Fruit fly (Drosophila melanogaster): ENCODE measurements around the gene CG42544.

DNA sequence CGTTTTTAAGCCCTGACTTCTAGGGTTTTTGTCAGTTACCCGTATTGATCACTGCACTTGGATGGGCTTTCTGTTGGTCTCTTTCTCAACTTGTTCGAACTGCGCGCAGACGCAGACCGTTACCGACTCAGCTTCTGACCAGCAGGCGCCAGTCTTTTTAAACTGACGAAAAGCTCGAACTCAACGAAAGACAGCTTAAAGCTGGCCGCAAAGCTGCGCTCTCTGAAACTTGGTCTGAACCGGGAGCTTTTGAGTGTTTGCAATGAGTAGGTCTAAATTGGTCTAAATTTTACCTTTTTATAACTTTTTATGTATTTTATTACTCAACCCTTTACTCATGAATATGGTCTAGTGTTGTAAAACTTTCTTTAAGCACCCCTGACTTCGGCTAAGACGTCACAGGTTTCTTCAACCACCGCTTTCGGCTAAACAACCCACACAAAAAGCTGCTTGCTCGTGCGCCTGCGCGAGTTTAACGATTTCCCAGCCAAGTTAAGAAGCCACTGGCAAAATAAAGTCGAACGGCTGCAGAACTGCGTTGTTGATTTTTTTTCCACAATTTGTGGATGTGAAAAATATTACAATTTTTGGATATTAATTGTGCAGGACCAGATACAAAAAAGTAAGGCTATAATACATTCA, 38.7 kb upstream of the CG42544 start, which contains the start of the genes Gld and Syt4:
- no peak for TF ChIP-seq CG16813 (GFP tag; IDR thresholded peaks at IDR 0.05; ENCODE audit: partially characterized antibody)
- TF ChIP-seq tup (GFP tag; optimal IDR thresholded peaks at IDR 0.05), result no peak
- TF ChIP-seq hb (GFP tag; IDR thresholded peaks at IDR 0.05; ENCODE audit: partially characterized antibody), result no peak
- no peak for TF ChIP-seq Blimp-1 (GFP tag; optimal IDR thresholded peaks at IDR 0.05)
- peak; percentile 43 for TF ChIP-seq Dp (GFP tag; optimal IDR thresholded peaks at IDR 0.05)
